Worm (Caenorhabditis elegans) whole organism, L4 larva: ENCODE data around the gene F54C8.7.

Source experiments
- ama-1 ChIP-seq: fragments of 150-350 bp; optimal IDR thresholded peaks from 2 replicates; lab custom pipeline; 2014; ENCODE audit warnings: inconsistent platforms, mixed read lengths
- ceh-44 ChIP-seq: fragments of 200-800 bp; sonication (Bioruptor generic); IDR thresholded peaks from 2 replicates; pipeline ENCODE4 v1.3.6; 2022; ENCODE audit warnings: missing genetic modification reagents, missing genetic modification characterization, missing compliant biosample characterization
- nhr-237 ChIP-seq: sonication (generic microtip); optimal IDR thresholded peaks from 2 replicates; lab custom pipeline; 2017; ENCODE audit warnings: missing biosample characterization, missing genetic modification characterization
- nhr-28 ChIP-seq: fragments of 150-350 bp; optimal IDR thresholded peaks from 2 replicates; lab custom pipeline; 2014; ENCODE audit warnings: missing biosample characterization, missing genetic modification characterization
- set-16 ChIP-seq: fragments of 200-800 bp; sonication (Bioruptor generic); IDR thresholded peaks from 2 replicates; pipeline ENCODE4 v1.3.6; 2022; ENCODE audit warnings: missing genetic modification reagents, missing genetic modification characterization, missing compliant biosample characterization
- skn-1 ChIP-seq: fragments of 150-350 bp; optimal IDR thresholded peaks from 2 replicates; lab custom pipeline; 2014; ENCODE audit warnings: missing biosample characterization, missing genetic modification characterization

ce11 chrIII:9496083-9496482 is 42.2 kb upstream of the F54C8.7 start:
- TF ChIP-seq ceh-44 (GFP tag; lab: Robert Waterston, UW): no peak
- no peak for TF ChIP-seq nhr-237 (tag; lab: Kevin White, UChicago)
- TF ChIP-seq set-16 (GFP tag; lab: Robert Waterston, UW): no peak
- TF ChIP-seq nhr-28 (tag; lab: Kevin White, UChicago): no peak
- TF ChIP-seq ama-1 (lab: Kevin White, UChicago): no peak
- no peak for TF ChIP-seq skn-1
